Fruit fly (Drosophila melanogaster) S2 (cell line): Measurements from ENCODE around the gene shi.
A peak's percentile ranks its signal among the peaks of the same experiment; 100 is the strongest.

ENCODE experiments used
- CG8478 ChIP-seq: fragments of >200 bp; optimal IDR thresholded peaks from 2 replicates; lab custom pipeline; 2018
- CTCF ChIP-seq, 2 experiments: fragments of >200 bp; optimal IDR thresholded peaks; 2 replicates each; lab custom pipeline; 2018

shi gene

dm6 chrX:15891606-15892345, at the start of gene shi:
TSS of gene shi (plus strand) at chrX:15892116.
- TF ChIP-seq CG8478: no peak
- TF ChIP-seq CTCF (optimal IDR thresholded peaks at IDR 0.05; lab: Kevin White, UChicago): no peak

DNA sequence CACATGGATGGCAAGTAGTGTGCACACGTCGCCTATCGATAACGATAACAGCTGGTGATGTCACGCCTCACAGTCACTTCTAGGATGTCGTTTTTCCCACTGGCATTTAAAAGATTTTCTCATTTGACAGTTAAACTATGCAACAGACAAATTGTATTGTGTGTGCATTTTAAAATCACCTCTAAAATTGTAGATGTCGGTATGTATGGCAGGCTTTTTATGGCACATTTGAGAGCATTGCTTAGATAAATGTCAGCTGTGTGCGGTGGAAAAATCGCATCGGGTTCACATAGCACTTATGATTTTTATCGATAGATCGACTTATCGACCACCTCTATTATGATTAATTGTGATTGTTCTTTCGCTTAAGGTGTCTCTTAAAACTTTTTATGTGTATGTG, 47.8 kb upstream of the shi start, which contains the start of the genes ArgRS and CG8578:
ArgRS (minus strand) TSS at position 7 of the 400 bp plus-strand sequence.
CG8578 (plus strand) TSS at position 338 of the 400 bp plus-strand sequence.
- TF ChIP-seq CTCF (optimal IDR thresholded peaks at IDR 0.05; lab: Kevin White, UChicago): no peak
- no peak for TF ChIP-seq CG8478

dm6 chrX:15849021-15849420, 42.9 kb upstream of the shi start, which contains the start of gene sun:
TSS of gene sun (minus strand) at chrX:15849258.
- TF ChIP-seq CTCF (optimal IDR thresholded peaks at IDR 0.05; lab: Kevin White, UChicago) (no peak), CG8478 (no peak)

- no peak for TF ChIP-seq CTCF (optimal IDR thresholded peaks at IDR 0.05; lab: Kevin White, UChicago)
- TF ChIP-seq CG8478: no peak
These were observed 38.9 kb upstream of the shi start, which contains the start of the genes UBL3 and CG15914 for dm6 chrX:15852815-15853542. TSS of gene UBL3 (minus strand) at chrX:15853175. TSS of gene CG15914 (plus strand) at chrX:15853421.

- peak; percentile 3 to 25 for TF ChIP-seq CTCF (optimal IDR thresholded peaks at IDR 0.05; lab: Kevin White, UChicago)
- no peak for TF ChIP-seq CG8478
These were observed 34.2 kb upstream of the shi start, which contains the start of the genes CG46440 and Myb for dm6 chrX:15857601-15858284. TSS of gene CG46440 (minus strand) at chrX:15857823. TSS of gene Myb (minus strand) at chrX:15857823.

dm6 chrX:15859387-15859786, 32.5 kb upstream of the shi start, which contains the start of gene AlkB:
TSS of gene AlkB (minus strand) at chrX:15859487.
- TF ChIP-seq CTCF (optimal IDR thresholded peaks at IDR 0.05; lab: Kevin White, UChicago) (no peak), CG8478 (no peak)

- TF ChIP-seq CTCF (optimal IDR thresholded peaks at IDR 0.05; lab: Kevin White, UChicago) (no peak), CG8478 (no peak)
These were observed 32.0 kb upstream of the shi start, which contains the start of gene Gbeta13F for dm6 chrX:15859869-15860268. TSS of gene Gbeta13F (plus strand) at chrX:15860115.

dm6 chrX:15860479-15860878, 31.4 kb upstream of the shi start:
- peak in 1 of 2 experiments; percentile 23 for TF ChIP-seq CTCF (optimal IDR thresholded peaks at IDR 0.05; lab: Kevin White, UChicago)
- no peak for TF ChIP-seq CG8478

- TF ChIP-seq CG8478: no peak
- TF ChIP-seq CTCF (optimal IDR thresholded peaks at IDR 0.05; lab: Kevin White, UChicago): no peak
These were observed 25.9 kb upstream of the shi start for dm6 chrX:15866032-15866431.

DNA sequence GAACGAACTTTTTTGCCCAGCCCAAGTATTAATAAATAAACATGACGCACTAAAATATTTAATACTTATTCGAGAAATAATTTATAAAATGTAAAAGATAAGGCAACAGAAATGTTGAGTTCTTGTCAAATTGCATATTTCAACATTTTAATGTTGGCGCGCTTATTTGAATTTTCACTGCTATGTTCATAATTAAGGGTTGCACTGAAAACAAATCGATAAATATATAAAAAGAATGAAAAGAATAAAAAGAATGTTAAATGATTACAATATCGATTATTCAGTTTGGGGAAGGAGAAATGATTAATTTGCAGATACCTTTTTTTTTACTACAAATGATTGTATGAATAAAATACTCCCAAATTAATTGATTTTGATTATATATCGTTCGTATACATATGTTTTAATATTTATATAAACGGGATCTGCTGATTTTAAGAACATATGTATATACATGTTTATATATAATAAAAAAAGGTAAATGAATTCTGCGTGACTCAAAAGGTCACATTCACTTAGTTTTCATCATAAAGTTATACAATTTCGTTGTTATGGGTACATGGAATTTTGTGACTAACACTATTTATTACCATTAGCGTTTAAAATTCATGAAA, 25.0 kb upstream of the shi start:
- no peak for TF ChIP-seq CG8478
- TF ChIP-seq CTCF (optimal IDR thresholded peaks at IDR 0.05; lab: Kevin White, UChicago): no peak

DNA sequence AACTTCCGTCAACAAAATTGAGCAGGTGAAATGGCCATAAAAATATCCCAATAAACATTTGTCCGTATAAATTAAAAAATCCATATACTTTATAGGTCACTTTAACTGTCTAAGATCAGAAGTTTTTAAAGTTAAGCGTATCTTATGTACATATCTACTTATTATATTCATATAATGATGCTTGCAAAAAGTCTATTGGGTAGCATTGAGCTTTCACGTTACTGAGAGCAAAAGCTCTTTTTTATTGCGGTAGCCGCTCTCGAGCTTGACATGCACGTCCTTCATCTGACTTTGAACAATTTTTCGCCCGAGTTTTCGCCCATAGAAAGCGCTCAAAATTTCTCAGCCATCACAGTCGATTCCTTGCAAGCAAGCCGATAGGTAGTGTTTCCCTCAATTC, 24.1 kb upstream of the shi start, which contains the start of gene Gapdh2:
Gapdh2 (plus strand) TSS at position 283 of the 400 bp plus-strand sequence.
- TF ChIP-seq CTCF (optimal IDR thresholded peaks at IDR 0.05; lab: Kevin White, UChicago): no peak
- no peak for TF ChIP-seq CG8478

DNA sequence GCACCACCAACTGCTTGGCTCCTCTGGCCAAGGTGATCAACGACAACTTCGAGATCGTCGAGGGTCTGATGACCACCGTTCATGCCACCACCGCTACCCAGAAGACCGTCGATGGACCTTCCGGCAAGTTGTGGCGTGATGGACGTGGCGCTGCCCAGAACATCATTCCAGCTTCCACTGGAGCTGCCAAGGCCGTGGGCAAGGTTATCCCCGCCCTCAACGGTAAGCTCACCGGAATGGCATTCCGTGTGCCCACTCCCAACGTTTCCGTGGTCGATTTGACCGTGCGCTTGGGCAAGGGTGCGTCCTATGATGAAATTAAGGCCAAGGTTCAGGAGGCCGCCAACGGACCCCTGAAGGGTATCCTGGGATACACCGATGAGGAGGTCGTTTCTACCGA, 23.1 kb upstream of the shi start:
- TF ChIP-seq CTCF (optimal IDR thresholded peaks at IDR 0.05; lab: Kevin White, UChicago) (no peak), CG8478 (no peak)

DNA sequence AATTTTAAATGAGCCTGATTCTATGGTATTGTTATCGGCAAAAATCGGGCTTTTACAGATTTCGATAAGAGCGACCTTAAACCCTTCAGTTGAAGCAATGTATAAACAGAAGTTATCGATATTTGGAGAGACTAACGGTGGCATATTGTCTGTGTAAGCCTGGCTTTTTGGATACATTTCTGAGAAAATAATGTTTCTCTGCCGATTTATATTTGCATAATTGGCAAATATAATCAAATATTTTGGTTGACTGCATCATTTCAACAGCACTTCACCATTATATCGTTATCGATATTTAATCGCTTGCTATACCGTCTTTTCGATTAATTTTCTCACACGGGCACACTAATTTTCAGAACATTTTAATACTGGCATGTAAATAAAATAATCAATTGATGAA, 22.1 kb upstream of the shi start, which contains the start of gene CG16952:
CG16952 (plus strand) TSS at position 341 of the 400 bp plus-strand sequence.
- TF ChIP-seq CG8478 (no peak), CTCF (optimal IDR thresholded peaks at IDR 0.05; lab: Kevin White, UChicago) (no peak)
